Fruit fly (Drosophila melanogaster) whole organism, prepupa: ENCODE results near the gene CG13810.

Experiments
- Blimp-1 ChIP-seq: fragments of 200-800 bp; sonication (Bioruptor generic); optimal IDR thresholded peaks from 3 replicates; lab custom pipeline; 2017; ENCODE audit warnings: missing biosample characterization, missing genetic modification characterization, mild to moderate bottlenecking, moderate library complexity, missing genetic modification reagents
- CG10631 ChIP-seq: fragments of 200-800 bp; sonication (Bioruptor generic); optimal IDR thresholded peaks from 2 replicates; lab custom pipeline; 2016; ENCODE audit warnings: missing biosample characterization, missing genetic modification characterization
- CG11762 ChIP-seq: fragments of 200-800 bp; sonication (Bioruptor generic); optimal IDR thresholded peaks from 3 replicates; lab custom pipeline; 2016; ENCODE audit warnings: missing biosample characterization, missing genetic modification characterization; ENCODE audit not compliant: insufficient read depth
- CG11902 ChIP-seq: fragments of 200-800 bp; sonication (Bioruptor generic); optimal IDR thresholded peaks from 3 replicates; lab custom pipeline; 2016; ENCODE audit warnings: missing biosample characterization, missing genetic modification characterization
- CG15336 ChIP-seq: fragments of 200-800 bp; sonication (Bioruptor generic); IDR thresholded peaks from 2 replicates; pipeline ENCODE4 v1.3.6; 2022; ENCODE audit warnings: missing biosample characterization, missing genetic modification characterization
- CG1621 ChIP-seq: fragments of 200-800 bp; sonication (Bioruptor generic); optimal IDR thresholded peaks from 3 replicates; lab custom pipeline; 2018; ENCODE audit warnings: missing biosample characterization, mild to moderate bottlenecking, missing genetic modification characterization
- CG16779 ChIP-seq: fragments of 200-800 bp; sonication (Bioruptor generic); optimal IDR thresholded peaks from 3 replicates; lab custom pipeline; 2017; ENCODE audit warnings: missing biosample characterization, mild to moderate bottlenecking, missing genetic modification characterization
- CG31627 ChIP-seq: fragments of 200-800 bp; sonication (Bioruptor generic); optimal IDR thresholded peaks from 3 replicates; lab custom pipeline; 2016; ENCODE audit warnings: missing biosample characterization, missing genetic modification characterization
- CG32006 ChIP-seq: fragments of 200-800 bp; sonication (Bioruptor generic); optimal IDR thresholded peaks from 3 replicates; lab custom pipeline; 2017; ENCODE audit warnings: missing biosample characterization, mild to moderate bottlenecking, missing genetic modification characterization
- CG34406 ChIP-seq: fragments of 200-800 bp; sonication (Bioruptor generic); optimal IDR thresholded peaks from 3 replicates; lab custom pipeline; 2016; ENCODE audit warnings: missing biosample characterization, missing genetic modification characterization
- CG3919 ChIP-seq: fragments of 200-800 bp; sonication (Bioruptor generic); optimal IDR thresholded peaks from 3 replicates; lab custom pipeline; 2016; ENCODE audit warnings: missing biosample characterization, missing genetic modification characterization
- CG4318 ChIP-seq: fragments of 200-800 bp; sonication (Bioruptor generic); optimal IDR thresholded peaks from 3 replicates; lab custom pipeline; 2017; ENCODE audit warnings: missing biosample characterization, mild to moderate bottlenecking, missing genetic modification characterization
- CG6163 ChIP-seq: fragments of 200-800 bp; sonication (Bioruptor generic); IDR thresholded peaks from 3 replicates; pipeline ENCODE4 v1.3.6; 2022; ENCODE audit warnings: missing biosample characterization, missing genetic modification characterization
- CG6276 ChIP-seq: fragments of 200-800 bp; sonication (Bioruptor generic); optimal IDR thresholded peaks from 2 replicates; lab custom pipeline; 2017; ENCODE audit warnings: missing biosample characterization, mild to moderate bottlenecking, missing genetic modification characterization
- CG6792 ChIP-seq: fragments of 200-800 bp; sonication (Bioruptor generic); optimal IDR thresholded peaks from 3 replicates; lab custom pipeline; 2016; ENCODE audit warnings: missing biosample characterization, missing genetic modification characterization
- CG7368 ChIP-seq: fragments of 200-800 bp; sonication (Bioruptor generic); optimal IDR thresholded peaks from 3 replicates; lab custom pipeline; 2016; ENCODE audit warnings: missing biosample characterization, missing genetic modification characterization
- CG8119 ChIP-seq: fragments of 200-800 bp; sonication (Bioruptor generic); IDR thresholded peaks from 3 replicates; pipeline ENCODE4 v1.3.6; 2022; ENCODE audit warnings: missing biosample characterization, missing genetic modification characterization
- CG8319 ChIP-seq: fragments of 200-800 bp; sonication (Bioruptor generic); optimal IDR thresholded peaks from 3 replicates; lab custom pipeline; 2016; ENCODE audit warnings: missing biosample characterization, missing genetic modification characterization
- CG9139 ChIP-seq: fragments of 200-800 bp; sonication (Bioruptor generic); optimal IDR thresholded peaks from 3 replicates; lab custom pipeline; 2017; ENCODE audit warnings: missing biosample characterization, mild to moderate bottlenecking, missing genetic modification characterization
- Eip75B ChIP-seq: fragments of 200-800 bp; sonication (Bioruptor generic); optimal IDR thresholded peaks from 3 replicates; lab custom pipeline; 2016; ENCODE audit warnings: missing biosample characterization, missing genetic modification characterization
- Eip78C ChIP-seq: fragments of 200-800 bp; sonication (Bioruptor generic); peaks from one replicate; lab custom pipeline; 2016; ENCODE audit warnings: missing biosample characterization, missing genetic modification characterization
- Ets21C ChIP-seq: fragments of 200-800 bp; sonication (Bioruptor generic); optimal IDR thresholded peaks from 3 replicates; lab custom pipeline; 2016; ENCODE audit warnings: missing biosample characterization, missing genetic modification characterization
- Ets96B ChIP-seq: fragments of 200-800 bp; optimal IDR thresholded peaks from 2 replicates; lab custom pipeline; 2019; ENCODE audit warnings: missing biosample characterization, mild to moderate bottlenecking, missing genetic modification characterization, moderate library complexity
- Gug ChIP-seq: fragments of 200-800 bp; sonication (Bioruptor generic); IDR thresholded peaks from 2 replicates; pipeline ENCODE4 v1.3.6; 2022; ENCODE audit warnings: missing biosample characterization, missing genetic modification characterization
- Hr38 ChIP-seq: sonication (Bioruptor generic); optimal IDR thresholded peaks from 2 replicates; lab custom pipeline; 2016; ENCODE audit warnings: missing biosample characterization, missing genetic modification characterization
- Hr39 ChIP-seq: fragments of 200-800 bp; sonication (Bioruptor generic); optimal IDR thresholded peaks from 2 replicates; lab custom pipeline; 2016; ENCODE audit warnings: missing biosample characterization, missing genetic modification characterization
- Hr4 ChIP-seq: fragments of 200-800 bp; sonication (Bioruptor generic); optimal IDR thresholded peaks from 3 replicates; lab custom pipeline; 2016; ENCODE audit warnings: missing biosample characterization, missing genetic modification characterization
- Lpt ChIP-seq: fragments of 200-800 bp; sonication (Bioruptor generic); optimal IDR thresholded peaks from 3 replicates; lab custom pipeline; 2016; ENCODE audit warnings: missing biosample characterization, missing genetic modification characterization
- Met ChIP-seq: fragments of 200-800 bp; sonication (Bioruptor generic); optimal IDR thresholded peaks from 3 replicates; lab custom pipeline; 2016; ENCODE audit warnings: missing biosample characterization, missing genetic modification characterization
- Smox ChIP-seq: fragments of 200-800 bp; sonication (Bioruptor generic); optimal IDR thresholded peaks from 3 replicates; lab custom pipeline; 2016; ENCODE audit warnings: missing biosample characterization, missing genetic modification characterization
- Sox102F ChIP-seq: fragments of 200-800 bp; sonication (Bioruptor generic); optimal IDR thresholded peaks from 2 replicates; lab custom pipeline; 2016; ENCODE audit warnings: missing biosample characterization, mild to moderate bottlenecking, missing genetic modification characterization
- Sox14 ChIP-seq: fragments of 200-800 bp; sonication (Bioruptor generic); optimal IDR thresholded peaks from 3 replicates; lab custom pipeline; 2016; ENCODE audit warnings: missing biosample characterization, missing genetic modification characterization
- acj6 ChIP-seq: fragments of 200-800 bp; sonication (Bioruptor generic); optimal IDR thresholded peaks from 3 replicates; lab custom pipeline; 2016; ENCODE audit warnings: missing biosample characterization, missing genetic modification characterization
- cyc ChIP-seq: fragments of 200-800 bp; sonication (Bioruptor generic); optimal IDR thresholded peaks from 3 replicates; lab custom pipeline; 2016; ENCODE audit warnings: missing biosample characterization, missing genetic modification characterization
- dac ChIP-seq: fragments of 200-800 bp; sonication (Bioruptor generic); optimal IDR thresholded peaks from 2 replicates; lab custom pipeline; 2017; ENCODE audit warnings: missing biosample characterization, mild to moderate bottlenecking, missing genetic modification characterization
- dsx ChIP-seq: fragments of 200-800 bp; optimal IDR thresholded peaks from 3 replicates; lab custom pipeline; 2019; ENCODE audit warnings: missing biosample characterization, mild to moderate bottlenecking, missing genetic modification characterization, moderate library complexity; ENCODE audit not compliant: poor library complexity, severe bottlenecking
- eg ChIP-seq: fragments of 200-800 bp; sonication (Bioruptor generic); IDR thresholded peaks from 3 replicates; pipeline ENCODE4 v1.3.6; 2022; ENCODE audit warnings: missing biosample characterization, missing genetic modification characterization
- esn ChIP-seq: fragments of 200-800 bp; sonication (Bioruptor generic); optimal IDR thresholded peaks from 2 replicates; lab custom pipeline; 2016; ENCODE audit warnings: missing biosample characterization, mild to moderate bottlenecking, missing genetic modification characterization, moderate library complexity
- fd85E ChIP-seq: fragments of 200-800 bp; sonication (Bioruptor generic); optimal IDR thresholded peaks from 3 replicates; lab custom pipeline; 2016; ENCODE audit warnings: missing biosample characterization, missing genetic modification characterization
- fkh ChIP-seq: fragments of 200-800 bp; sonication (Bioruptor generic); optimal IDR thresholded peaks from 3 replicates; lab custom pipeline; 2017; ENCODE audit warnings: missing biosample characterization, mild to moderate bottlenecking, missing genetic modification characterization, moderate library complexity
- pdm3 ChIP-seq: fragments of 200-800 bp; sonication (Bioruptor generic); optimal IDR thresholded peaks from 3 replicates; lab custom pipeline; 2016; ENCODE audit warnings: missing biosample characterization, missing genetic modification characterization
- spab ChIP-seq: fragments of 200-800 bp; sonication (Bioruptor generic); optimal IDR thresholded peaks from 2 replicates; lab custom pipeline; 2017; ENCODE audit warnings: missing biosample characterization, mild to moderate bottlenecking, missing genetic modification characterization, missing genetic modification reagents
- svp ChIP-seq: fragments of 200-800 bp; sonication (Bioruptor generic); peaks from one replicate; lab custom pipeline; 2016; ENCODE audit warnings: missing biosample characterization, missing genetic modification characterization
- vri ChIP-seq: fragments of 200-800 bp; sonication (Bioruptor generic); optimal IDR thresholded peaks from 3 replicates; lab custom pipeline; 2016; ENCODE audit warnings: missing biosample characterization, mild to moderate bottlenecking, missing genetic modification characterization

CG13810 gene

DNA sequence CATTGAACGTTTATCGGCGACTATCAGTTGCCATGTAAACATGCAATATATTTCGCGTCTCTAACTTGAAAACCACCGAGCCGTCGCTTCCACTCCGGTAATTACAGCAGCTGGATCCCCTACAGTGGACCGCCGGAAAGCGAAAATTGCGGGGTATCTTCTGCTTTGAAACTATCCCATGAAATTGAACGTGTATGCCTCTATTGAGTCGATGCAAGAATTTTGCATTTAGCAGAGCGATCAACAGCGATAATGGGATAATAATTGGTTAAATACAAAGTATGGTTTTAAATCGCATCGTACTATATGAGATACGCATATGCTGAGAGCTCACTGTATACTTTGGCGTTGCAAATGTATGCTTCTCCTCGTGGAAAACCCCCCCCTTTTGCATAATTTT is 40.7 kb upstream of the CG13810 start (continued):
- TF ChIP-seq svp (GFP tag; lab: Kevin White, UChicago) (no peak), CG11902 (GFP tag; lab: Kevin White, UChicago) (no peak), Gug (GFP tag; lab: Robert Waterston, UW) (no peak), CG10631 (GFP tag; lab: Kevin White, UChicago) (no peak), CG8119 (GFP tag; lab: Robert Waterston, UW) (peak; percentile 53; the same call in 1 of the 3 replicates), Hr4 (GFP tag; lab: Kevin White, UChicago) (peak; percentile 68), CG16779 (no peak)

DNA sequence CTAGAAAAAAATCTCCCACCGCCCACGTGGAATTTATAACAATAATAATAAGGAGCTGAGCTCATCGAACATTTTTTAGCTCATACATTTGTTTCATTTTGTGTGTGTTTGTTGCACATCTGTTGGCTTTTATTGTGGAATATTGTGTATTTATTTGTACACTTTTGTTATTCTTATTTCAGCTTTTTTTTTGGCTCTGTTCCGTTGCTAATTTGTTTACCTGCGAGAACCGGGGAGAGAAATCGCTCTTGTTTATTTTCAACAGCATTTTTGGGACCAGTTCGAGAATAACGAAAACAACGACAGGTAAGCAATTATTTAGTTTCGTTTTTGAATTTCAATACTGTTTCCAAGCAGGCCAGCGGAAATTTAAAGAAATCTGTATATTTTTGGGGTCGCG is 38.0 kb upstream of the CG13810 start:
- TF ChIP-seq fkh = peak; percentile 56
- no peak for TF ChIP-seq CG16779
- TF ChIP-seq Blimp-1 = no peak
- TF ChIP-seq Sox102F = no peak
- no peak for TF ChIP-seq CG34406 (GFP tag; lab: Kevin White, UChicago)

DNA sequence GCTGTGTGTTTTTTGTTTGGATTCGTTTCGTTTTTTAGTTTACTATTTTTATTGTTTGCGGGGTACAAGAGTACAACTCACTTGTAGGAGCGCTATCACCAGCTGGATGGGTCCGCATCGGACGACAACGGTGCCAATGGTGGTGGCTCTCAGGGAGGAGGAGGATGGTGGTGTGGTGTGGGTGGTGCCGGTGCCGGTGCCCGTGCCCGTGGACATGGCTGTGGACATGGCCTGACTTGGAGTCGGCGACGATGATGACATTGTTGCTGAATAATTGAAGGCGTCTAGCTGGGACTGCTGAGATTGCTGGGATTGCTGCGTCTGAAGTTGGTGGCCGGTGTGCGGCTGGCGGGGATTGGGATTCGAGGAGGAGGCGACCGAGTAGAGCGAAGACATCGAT is 36.1 kb upstream of the CG13810 start:
- TF ChIP-seq CG31627 (GFP tag; lab: Kevin White, UChicago) (no peak), Hr4 (GFP tag; lab: Kevin White, UChicago) (no peak), CG8119 (GFP tag; lab: Robert Waterston, UW) (no peak), CG11902 (GFP tag; lab: Kevin White, UChicago) (no peak), Gug (GFP tag; lab: Robert Waterston, UW) (no peak), CG7368 (GFP tag; lab: Kevin White, UChicago) (no peak), fkh (no peak), CG1621 (tag; lab: Kevin White, UChicago) (no peak), Ets96B (no peak), Eip78C (GFP tag; lab: Kevin White, UChicago) (no peak), pdm3 (GFP tag; lab: Kevin White, UChicago) (no peak), dac (GFP tag; lab: Kevin White, UChicago) (no peak), acj6 (GFP tag; lab: Kevin White, UChicago) (no peak), CG15336 (no peak), Met (GFP tag; lab: Kevin White, UChicago) (no peak), Smox (GFP tag; lab: Kevin White, UChicago) (no peak), dsx (GFP tag; lab: Kevin White, UChicago) (peak; percentile 68), Sox14 (GFP tag; lab: Kevin White, UChicago) (no peak), CG6792 (GFP tag; lab: Kevin White, UChicago) (no peak), CG4318 (GFP tag; lab: Kevin White, UChicago) (no peak), CG32006 (GFP tag; lab: Kevin White, UChicago) (peak; percentile 9), Hr38 (GFP tag; lab: Kevin White, UChicago) (no peak), CG8319 (GFP tag; lab: Kevin White, UChicago) (no peak), eg (GFP tag; lab: Robert Waterston, UW) (peak; percentile 33; the same call in 1 of the 3 replicates), Blimp-1 (no peak), fd85E (GFP tag; lab: Kevin White, UChicago) (no peak), CG6163 (0 out of 3 replicates have a peak, but pooled peaks have one; percentile 27), CG3919 (GFP tag; lab: Kevin White, UChicago) (no peak), CG9139 (GFP tag; lab: Kevin White, UChicago) (no peak), Ets21C (GFP tag; lab: Kevin White, UChicago) (no peak), CG6276 (GFP tag; lab: Kevin White, UChicago) (peak; percentile 38), CG11762 (GFP tag; lab: Kevin White, UChicago) (no peak), esn (GFP tag; lab: Kevin White, UChicago) (no peak), Hr39 (GFP tag; lab: Kevin White, UChicago) (no peak), Eip75B (no peak), Lpt (GFP tag; lab: Kevin White, UChicago) (no peak), spab (GFP tag; lab: Kevin White, UChicago) (no peak), cyc (GFP tag; lab: Kevin White, UChicago) (no peak), vri (GFP tag; lab: Kevin White, UChicago) (no peak)
